Fruit fly (Drosophila melanogaster) Kc167 (cell line): ENCODE measurements around the gene CG10237.

Experiments used
- Myc ChIP-seq: fragments of >200 bp; optimal IDR thresholded peaks from 2 replicates; lab custom pipeline; 2017; ENCODE audit warnings: missing external identifiers
- Sin3A ChIP-seq: fragments of >200 bp; optimal IDR thresholded peaks from 2 replicates; lab custom pipeline; 2018; ENCODE audit warnings: missing external identifiers
- h ChIP-seq: fragments of >200 bp; optimal IDR thresholded peaks from 3 replicates; lab custom pipeline; 2018; ENCODE audit warnings: missing external identifiers
- insv ChIP-seq: fragments of >200 bp; optimal IDR thresholded peaks from 3 replicates; lab custom pipeline; 2018; ENCODE audit warnings: missing external identifiers
- psq ChIP-seq: fragments of >200 bp; optimal IDR thresholded peaks from 2 replicates; lab custom pipeline; 2017; ENCODE audit warnings: missing external identifiers
- ttk ChIP-seq: sonication (Bioruptor generic); optimal IDR thresholded peaks from 2 replicates; lab custom pipeline; 2017; ENCODE audit warnings: missing external identifiers

CG10237 gene

DNA sequence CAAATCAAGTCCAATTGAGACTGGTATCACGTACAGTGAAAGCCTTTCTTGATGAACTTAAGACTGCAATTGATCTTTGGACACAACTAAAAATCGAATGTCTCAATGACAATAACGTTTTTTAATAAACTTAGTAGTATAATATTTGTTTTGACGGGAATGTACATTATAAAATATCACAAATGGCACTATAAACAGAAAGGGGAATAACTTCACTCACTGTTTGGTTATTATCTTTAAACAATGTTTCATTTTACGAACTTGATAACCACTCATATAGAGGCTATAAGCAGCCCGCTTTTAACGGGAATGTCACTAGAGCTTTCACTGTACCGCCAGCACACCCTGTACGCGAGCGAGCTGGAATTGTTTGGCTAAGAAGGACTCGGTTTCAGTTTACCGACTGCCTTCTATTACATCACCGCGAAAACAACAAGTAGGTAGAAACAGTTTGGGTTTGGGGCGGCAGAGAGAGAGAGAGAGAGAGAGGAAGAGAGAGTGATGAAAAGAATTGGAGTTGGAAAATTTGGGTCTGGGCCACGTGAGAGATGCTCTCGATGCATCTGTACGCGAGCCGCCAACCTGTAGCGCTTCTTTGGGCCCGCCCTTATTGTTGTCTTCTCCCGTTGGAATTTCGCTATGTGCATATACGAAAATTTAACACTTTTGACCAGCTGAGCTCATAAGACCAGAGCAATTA, 44.8 kb downstream of the CG10237 start:
- no peak for TF ChIP-seq ttk
- no peak for TF ChIP-seq Sin3A (lab: Kevin White, UChicago)
- TF ChIP-seq insv = no peak
- no peak for TF ChIP-seq h
- TF ChIP-seq Myc (lab: Kevin White, UChicago) = no peak
- no peak for TF ChIP-seq psq (lab: Kevin White, UChicago)

DNA sequence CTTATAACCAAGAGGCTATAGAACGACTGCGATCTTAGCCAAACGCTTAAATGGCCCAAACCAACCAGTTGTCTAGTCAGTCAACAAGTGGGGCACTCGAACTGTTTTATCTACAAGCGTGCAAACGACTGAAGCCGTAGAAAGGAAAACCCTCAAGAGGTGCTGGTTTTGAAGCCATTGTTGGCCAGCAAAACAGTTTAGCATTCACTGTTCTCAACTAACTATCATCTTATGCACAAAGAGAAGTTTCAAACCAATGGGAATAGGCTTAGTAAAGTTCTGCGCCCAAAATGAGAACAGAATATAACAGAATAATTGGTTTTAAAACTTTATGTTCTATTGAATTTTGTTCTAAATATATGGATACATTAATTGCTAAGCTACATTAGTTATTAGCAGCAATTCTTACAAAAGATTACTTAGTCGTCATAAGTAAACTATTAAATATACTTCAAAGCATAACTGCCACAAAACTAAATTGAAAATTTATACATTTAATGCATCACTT, 48.8 kb downstream of the CG10237 start, which contains the start of gene CG31798:
Gene CG31798, plus strand, starts transcription at position 458 of the 508 bp plus-strand sequence.
- TF ChIP-seq insv (no peak), Sin3A (lab: Kevin White, UChicago) (no peak), psq (lab: Kevin White, UChicago) (no peak), ttk (no peak), Myc (lab: Kevin White, UChicago) (no peak), h (no peak)

DNA sequence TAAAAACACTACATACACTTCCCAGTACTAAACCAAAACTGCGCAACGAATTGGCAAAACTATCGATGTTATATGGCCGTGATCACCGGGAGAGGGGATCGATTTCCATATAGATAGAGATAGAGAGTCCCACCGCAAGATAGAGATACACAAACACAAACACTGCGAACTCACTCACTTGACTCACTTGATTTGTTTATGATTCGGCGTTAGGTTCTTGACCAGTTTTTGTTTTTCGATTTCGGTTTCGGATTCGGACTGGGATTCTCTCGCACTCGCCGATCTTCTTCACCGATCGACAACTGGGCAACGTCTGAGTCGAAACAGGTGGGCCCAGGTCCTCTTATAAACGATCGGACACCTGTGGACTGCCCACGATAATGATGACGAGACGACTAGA, 52.8 kb downstream of the CG10237 start, which contains the start of gene CG17549:
Gene CG17549, minus strand, starts transcription at position 327 of the 400 bp plus-strand sequence.
- TF ChIP-seq ttk (no peak), Sin3A (lab: Kevin White, UChicago) (no peak), h (no peak), Myc (lab: Kevin White, UChicago) (no peak), psq (lab: Kevin White, UChicago) (no peak), insv (no peak)

DNA sequence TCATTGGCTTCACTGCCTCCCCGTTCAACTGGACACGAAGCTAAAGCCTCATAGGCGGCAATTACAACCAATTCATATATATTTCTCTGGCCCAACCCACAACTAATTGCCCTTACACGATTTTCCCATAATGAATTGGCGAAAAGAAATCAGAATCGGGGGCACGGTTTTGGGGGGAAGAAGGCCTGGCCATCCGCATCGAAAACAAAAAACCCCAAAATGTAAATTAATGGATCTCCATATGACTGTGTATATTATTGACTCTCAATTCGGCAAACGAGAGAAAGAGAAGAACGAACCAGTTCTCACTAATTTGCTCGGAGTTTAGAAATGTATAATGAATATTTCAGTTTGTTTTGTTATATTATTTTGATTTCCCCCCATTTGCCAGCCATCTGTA, 53.6 kb downstream of the CG10237 start:
- TF ChIP-seq insv = no peak
- no peak for TF ChIP-seq Sin3A (lab: Kevin White, UChicago)
- TF ChIP-seq ttk = no peak
- no peak for TF ChIP-seq Myc (lab: Kevin White, UChicago)
- TF ChIP-seq psq (lab: Kevin White, UChicago) = no peak
- TF ChIP-seq h = no peak

- TF ChIP-seq h (no peak), psq (lab: Kevin White, UChicago) (no peak), Myc (lab: Kevin White, UChicago) (no peak), Sin3A (lab: Kevin White, UChicago) (no peak), insv (no peak), ttk (no peak)
Observed at dm6 chr2L:19386106-19386715, 56.3 kb downstream of the CG10237 start, which contains the start of gene fon. fon (minus strand) TSS chr2L:19386205.
